Worm (Caenorhabditis elegans) whole organism, mixed stage, embryonic: Measurements from ENCODE around the gene fbxb-42.
A peak's percentile ranks its signal among the peaks of the same experiment; 100 is the strongest.
"Not testable (repeated sequence)": the region's sequence is repeated elsewhere in the genome, so short reads cannot be mapped to it uniquely, and the experiment has no call there.

Source experiments
- M03D4.4 ChIP-seq: sonication (generic microtip); optimal IDR thresholded peaks from 2 replicates; lab custom pipeline; 2017; ENCODE audit warnings: mild to moderate bottlenecking, missing genetic modification characterization, missing compliant biosample characterization
- blmp-1 ChIP-seq: fragments of 150-350 bp; optimal IDR thresholded peaks from 2 replicates; lab custom pipeline; 2014; ENCODE audit warnings: missing biosample characterization, missing genetic modification characterization
- ceh-39 ChIP-seq: fragments of 150-350 bp; optimal IDR thresholded peaks from 2 replicates; lab custom pipeline; 2014; ENCODE audit warnings: missing biosample characterization, missing genetic modification characterization
- ceh-43 ChIP-seq: fragments of 200-800 bp; sonication (Bioruptor generic); optimal IDR thresholded peaks from 2 replicates; lab custom pipeline; 2018; ENCODE audit warnings: mild to moderate bottlenecking, missing genetic modification characterization, moderate library complexity, missing compliant biosample characterization
- ceh-83 ChIP-seq: fragments of 200-800 bp; sonication (Bioruptor generic); optimal IDR thresholded peaks from 2 replicates; lab custom pipeline; 2018; ENCODE audit warnings: mild to moderate bottlenecking, missing genetic modification characterization, missing compliant biosample characterization
- ces-1 ChIP-seq: fragments of 150-350 bp; optimal IDR thresholded peaks from 2 replicates; lab custom pipeline; 2014; ENCODE audit warnings: missing biosample characterization, missing genetic modification reagents, missing genetic modification characterization
- cnd-1 ChIP-seq: fragments of 200-800 bp; sonication (Bioruptor generic); optimal IDR thresholded peaks from 2 replicates; lab custom pipeline; 2018; ENCODE audit warnings: mild to moderate bottlenecking, missing genetic modification characterization, missing compliant biosample characterization
- drap-1 ChIP-seq: fragments of 200-800 bp; sonication (Bioruptor generic); optimal IDR thresholded peaks from 3 replicates; lab custom pipeline; 2018; ENCODE audit warnings: mild to moderate bottlenecking, missing genetic modification characterization, missing compliant biosample characterization
- elt-1 ChIP-seq: sonication (generic microtip); optimal IDR thresholded peaks from 2 replicates; lab custom pipeline; 2017; ENCODE audit warnings: missing genetic modification characterization, mild to moderate bottlenecking, missing compliant biosample characterization, antibody characterized with exemption, moderate library complexity, borderline replicate concordance; ENCODE audit not compliant: insufficient read depth
- elt-3 ChIP-seq: fragments of 150-350 bp; optimal IDR thresholded peaks from 2 replicates; lab custom pipeline; 2014; ENCODE audit warnings: missing biosample characterization, missing genetic modification characterization
- flh-1 ChIP-seq: fragments of 200-800 bp; sonication (Bioruptor generic); optimal IDR thresholded peaks from 2 replicates; lab custom pipeline; 2018; ENCODE audit warnings: mild to moderate bottlenecking, missing genetic modification characterization, moderate library complexity, missing compliant biosample characterization
- ham-2 ChIP-seq: fragments of 200-800 bp; sonication (Bioruptor generic); optimal IDR thresholded peaks from 2 replicates; lab custom pipeline; 2018; ENCODE audit warnings: mild to moderate bottlenecking, missing genetic modification characterization, missing compliant biosample characterization
- hlh-1 ChIP-seq: fragments of 150-350 bp; optimal IDR thresholded peaks from 2 replicates; lab custom pipeline; 2014; ENCODE audit warnings: missing biosample characterization, missing genetic modification reagents, missing genetic modification characterization
- lin-13 ChIP-seq: fragments of 150-350 bp; optimal IDR thresholded peaks from 2 replicates; lab custom pipeline; 2014; ENCODE audit warnings: missing biosample characterization, missing genetic modification characterization
- lin-32 ChIP-seq: fragments of 200-800 bp; sonication (Bioruptor generic); optimal IDR thresholded peaks from 2 replicates; lab custom pipeline; 2018; ENCODE audit warnings: mild to moderate bottlenecking, missing genetic modification characterization, missing compliant biosample characterization
- lsy-2 ChIP-seq: fragments of 150-350 bp; optimal IDR thresholded peaks from 2 replicates; lab custom pipeline; 2014; ENCODE audit warnings: missing biosample characterization, missing genetic modification characterization
- mab-5 ChIP-seq: fragments of 150-350 bp; optimal IDR thresholded peaks from 2 replicates; lab custom pipeline; 2014; ENCODE audit warnings: missing biosample characterization, missing genetic modification characterization
- nhr-12 ChIP-seq: fragments of 150-350 bp; optimal IDR thresholded peaks from 2 replicates; lab custom pipeline; 2014; ENCODE audit warnings: missing biosample characterization, missing genetic modification characterization
- nhr-2 ChIP-seq: fragments of 150-350 bp; optimal IDR thresholded peaks from 2 replicates; lab custom pipeline; 2014; ENCODE audit warnings: missing biosample characterization, missing genetic modification characterization
- nhr-28 ChIP-seq: fragments of 150-350 bp; optimal IDR thresholded peaks from 2 replicates; lab custom pipeline; 2014; ENCODE audit warnings: missing biosample characterization, missing genetic modification characterization
- nhr-76 ChIP-seq: sonication (generic microtip); optimal IDR thresholded peaks from 2 replicates; lab custom pipeline; 2017; ENCODE audit warnings: missing biosample characterization, missing genetic modification characterization
- pha-4 ChIP-seq: fragments of 150-350 bp; optimal IDR thresholded peaks from 2 replicates; lab custom pipeline; 2018; ENCODE audit warnings: missing biosample characterization, missing genetic modification reagents, missing genetic modification characterization
- sem-2 ChIP-seq: fragments of 200-800 bp; sonication (Bioruptor generic); optimal IDR thresholded peaks from 2 replicates; lab custom pipeline; 2018; ENCODE audit warnings: mild to moderate bottlenecking, missing genetic modification characterization, missing compliant biosample characterization
- sptf-1 ChIP-seq: sonication (generic microtip); optimal IDR thresholded peaks from 2 replicates; lab custom pipeline; 2017; ENCODE audit warnings: mild to moderate bottlenecking, missing genetic modification characterization, moderate library complexity, missing compliant biosample characterization
- tbx-8 ChIP-seq: fragments of 200-800 bp; sonication (Bioruptor generic); optimal IDR thresholded peaks from 2 replicates; lab custom pipeline; 2018; ENCODE audit warnings: mild to moderate bottlenecking, missing genetic modification characterization, moderate library complexity, missing compliant biosample characterization
- unc-120 ChIP-seq: sonication (generic microtip); optimal IDR thresholded peaks from 2 replicates; lab custom pipeline; 2017; ENCODE audit warnings: missing genetic modification characterization, missing compliant biosample characterization; ENCODE audit not compliant: poor library complexity, severe bottlenecking
- unc-39 ChIP-seq: fragments of 150-350 bp; optimal IDR thresholded peaks from 2 replicates; lab custom pipeline; 2014; ENCODE audit warnings: missing biosample characterization, missing genetic modification characterization
- zip-8 ChIP-seq: fragments of 150-350 bp; optimal IDR thresholded peaks from 2 replicates; lab custom pipeline; 2014; ENCODE audit warnings: missing biosample characterization, missing genetic modification characterization
- ztf-11 ChIP-seq: fragments of 150-350 bp; optimal IDR thresholded peaks from 2 replicates; lab custom pipeline; 2014; ENCODE audit warnings: missing biosample characterization, missing genetic modification characterization

The fbxb-42 gene

ce11 chrII:1521956-1522355, 15.5 kb upstream of the fbxb-42 start:
- TF ChIP-seq lin-13 (tag; lab: Kevin White, UChicago) (no peak), lin-32 (no peak), elt-1 (tag; lab: Kevin White, UChicago) (no peak), pha-4 (no peak), nhr-76 (no peak), ztf-11 (no peak), elt-3 (no peak), sem-2 (GFP tag; lab: Kevin White, UChicago) (no peak), ham-2 (GFP tag; lab: Kevin White, UChicago) (no peak), hlh-1 (tag; lab: Kevin White, UChicago) (no peak), cnd-1 (tag; lab: Kevin White, UChicago) (no peak), nhr-28 (tag; lab: Kevin White, UChicago) (no peak), unc-39 (tag; lab: Kevin White, UChicago) (no peak), flh-1 (GFP tag; lab: Kevin White, UChicago) (no peak), lsy-2 (tag; lab: Kevin White, UChicago) (no peak)
- TF ChIP-seq, all 35 proteins: peak for 0

ce11 chrII:1525498-1525897, 11.9 kb upstream of the fbxb-42 start, which contains the start of gene Y51H7BR.7:
Gene Y51H7BR.7 (minus strand): TSS chrII:1525598.
- TF ChIP-seq nhr-76 (no peak), nhr-12 (tag; lab: Kevin White, UChicago) (no peak), ceh-43 (GFP tag; lab: Kevin White, UChicago) (no peak), lin-32 (no peak), sptf-1 (tag; lab: Kevin White, UChicago) (no peak), ztf-11 (no peak), unc-120 (no peak), hlh-1 (tag; lab: Kevin White, UChicago) (no peak)

ce11 chrII:1529057-1529456, 8.4 kb upstream of the fbxb-42 start, which contains the start of gene Y51H7BR.4:
Gene Y51H7BR.4 (plus strand): TSS chrII:1529357.
- TF ChIP-seq unc-39 (tag; lab: Kevin White, UChicago) (no peak), nhr-2 (tag; lab: Kevin White, UChicago) (no peak), M03D4.4 (tag; lab: Kevin White, UChicago) (no peak), lin-32 (no peak), flh-1 (GFP tag; lab: Kevin White, UChicago) (no peak), sptf-1 (tag; lab: Kevin White, UChicago) (no peak), zip-8 (tag; lab: Kevin White, UChicago) (no peak), cnd-1 (tag; lab: Kevin White, UChicago) (no peak), mab-5 (tag; lab: Kevin White, UChicago) (no peak)

- TF ChIP-seq cnd-1 (tag; lab: Kevin White, UChicago), result peak; percentile 51
- TF ChIP-seq unc-120, result no peak
- no peak for TF ChIP-seq ces-1 (GFP tag; lab: Kevin White, UChicago)
Observed at ce11 chrII:1535931-1536330, 1.5 kb upstream of the fbxb-42 start, which contains the start of gene fbxb-43. Gene fbxb-43 (plus strand): TSS chrII:1536231.

ce11 chrII:1538589-1538988, 1.2 kb downstream of the fbxb-42 start, which contains the start of gene fbxb-44:
Gene fbxb-44 (plus strand): TSS chrII:1538889.
- TF ChIP-seq drap-1 (GFP tag; lab: Kevin White, UChicago) (no peak), tbx-8 (no peak), ceh-39 (tag; lab: Kevin White, UChicago) (no peak), ztf-11 (no peak), blmp-1 (tag; lab: Kevin White, UChicago) (no peak), cnd-1 (tag; lab: Kevin White, UChicago) (peak; percentile 34), nhr-12 (tag; lab: Kevin White, UChicago) (no peak)

ce11 chrII:1540628-1541027, 3.2 kb downstream of the fbxb-42 start, which contains the start of gene poml-4:
Gene poml-4 (plus strand): TSS chrII:1540928.
- TF ChIP-seq M03D4.4 (tag; lab: Kevin White, UChicago); lin-13 (tag; lab: Kevin White, UChicago); ceh-83 (GFP tag; lab: Kevin White, UChicago): not testable (repeated sequence)
